Worm (Caenorhabditis elegans): ENCODE data around the gene C29F3.7.

The C29F3.7 gene

ce11 chrV:15354648-15355047 lies at the start of gene C29F3.7:
Gene C29F3.7, plus strand, starts transcription at chrV:15354901.
- TF ChIP-seq sem-4 (tag; optimal IDR thresholded peaks at IDR 0.05) (no peak), mab-5 (tag; optimal IDR thresholded peaks at IDR 0.05) (no peak), fos-1 (tag; optimal IDR thresholded peaks at IDR 0.05) (peak; percentile 97), gmeb-1 (tag; optimal IDR thresholded peaks at IDR 0.05) (peak; percentile 44), sma-9 (GFP tag; optimal IDR thresholded peaks at IDR 0.05) (peak; percentile 87), sma-9 (tag; optimal IDR thresholded peaks at IDR 0.05) (no peak), ceh-16 (tag; optimal IDR thresholded peaks at IDR 0.05) (no peak), unc-55 (GFP tag; optimal IDR thresholded peaks at IDR 0.05) (no peak)

ce11 chrV:15305502-15305901 lies 49.2 kb upstream of the C29F3.7 start, which contains the start of gene T26H8.5:
Gene T26H8.5, minus strand, starts transcription at chrV:15305602.
- TF ChIP-seq ztf-11 (tag; optimal IDR thresholded peaks at IDR 0.05) = no peak
- no peak for TF ChIP-seq blmp-1 (tag; optimal IDR thresholded peaks at IDR 0.05; ENCODE audit: insufficient read depth)
- TF ChIP-seq nhr-12 (tag; optimal IDR thresholded peaks at IDR 0.05) = no peak
- TF ChIP-seq peb-1 (tag; optimal IDR thresholded peaks at IDR 0.05) = no peak
- no peak for TF ChIP-seq egl-27 (tag; optimal IDR thresholded peaks at IDR 0.05)
- no peak for TF ChIP-seq zag-1 (tag; optimal IDR thresholded peaks at IDR 0.05)
- TF ChIP-seq aly-2 (tag; optimal IDR thresholded peaks at IDR 0.05) = no peak
- TF ChIP-seq nhr-237 (tag; optimal IDR thresholded peaks at IDR 0.05) = no peak
- no peak for TF ChIP-seq dmd-4 (tag; optimal IDR thresholded peaks at IDR 0.05)
- TF ChIP-seq ztf-1 (GFP tag; conservative IDR thresholded peaks at IDR 0.05) = no peak
- no peak for TF ChIP-seq nhr-21 (tag; optimal IDR thresholded peaks at IDR 0.05)
- TF ChIP-seq ceh-16 (tag; optimal IDR thresholded peaks at IDR 0.05) = no peak
- no peak for TF ChIP-seq lsy-2 (tag; optimal IDR thresholded peaks at IDR 0.05)
- TF ChIP-seq nhr-11 (tag; optimal IDR thresholded peaks at IDR 0.05) = no peak
- no peak for TF ChIP-seq F13H6.1 (tag; optimal IDR thresholded peaks at IDR 0.05)
- no peak for TF ChIP-seq ZK546.5 (tag; optimal IDR thresholded peaks at IDR 0.05)
- no peak for TF ChIP-seq nhr-6 (tag; optimal IDR thresholded peaks at IDR 0.05)
- no peak for TF ChIP-seq elt-1 (tag; optimal IDR thresholded peaks at IDR 0.05)
- TF ChIP-seq unc-39 (tag; optimal IDR thresholded peaks at IDR 0.05) = no peak
- no peak for TF ChIP-seq nhr-77 (tag; optimal IDR thresholded peaks at IDR 0.05)

- TF ChIP-seq ceh-16 (tag; optimal IDR thresholded peaks at IDR 0.05) (no peak), sma-9 (GFP tag; optimal IDR thresholded peaks at IDR 0.05) (no peak), sma-9 (tag; optimal IDR thresholded peaks at IDR 0.05) (no peak), nhr-12 (tag; optimal IDR thresholded peaks at IDR 0.05) (no peak), R02D3.7 (tag; optimal IDR thresholded peaks at IDR 0.05) (no peak), ztf-11 (tag; optimal IDR thresholded peaks at IDR 0.05) (no peak), nhr-237 (tag; optimal IDR thresholded peaks at IDR 0.05) (no peak)
Measured at ce11 chrV:15306745-15307144, 48.0 kb upstream of the C29F3.7 start, which contains the start of gene T26H8.4. Gene T26H8.4, minus strand, starts transcription at chrV:15306845.

ce11 chrV:15309011-15309410 lies 45.7 kb upstream of the C29F3.7 start, which contains the start of gene srz-10:
Gene srz-10, minus strand, starts transcription at chrV:15309098.
- TF ChIP-seq nhr-12 (tag; optimal IDR thresholded peaks at IDR 0.05) (no peak), nhr-237 (tag; optimal IDR thresholded peaks at IDR 0.05) (no peak), mdl-1 (tag; optimal IDR thresholded peaks at IDR 0.05) (no peak), nhr-21 (tag; optimal IDR thresholded peaks at IDR 0.05) (no peak), nhr-77 (tag; optimal IDR thresholded peaks at IDR 0.05) (no peak), mab-5 (tag; optimal IDR thresholded peaks at IDR 0.05) (no peak), R02D3.7 (tag; optimal IDR thresholded peaks at IDR 0.05) (no peak), ZK546.5 (tag; optimal IDR thresholded peaks at IDR 0.05) (no peak), ztf-1 (GFP tag; conservative IDR thresholded peaks at IDR 0.05) (no peak)

ce11 chrV:15310780-15311179 lies 43.9 kb upstream of the C29F3.7 start, which contains the start of gene irld-62:
Gene irld-62, plus strand, starts transcription at chrV:15311080.
- TF ChIP-seq F13H6.1 (tag; optimal IDR thresholded peaks at IDR 0.05) = no peak
- TF ChIP-seq elt-3 (tag; optimal IDR thresholded peaks at IDR 0.05) = no peak
- TF ChIP-seq nhr-11 (tag; optimal IDR thresholded peaks at IDR 0.05) = no peak
- no peak for TF ChIP-seq mab-5 (tag; optimal IDR thresholded peaks at IDR 0.05)
- TF ChIP-seq crh-2 (tag; optimal IDR thresholded peaks at IDR 0.05) = no peak
- TF ChIP-seq lin-11 (tag; optimal IDR thresholded peaks at IDR 0.05) = no peak
- no peak for TF ChIP-seq sem-4 (tag; optimal IDR thresholded peaks at IDR 0.05)
- TF ChIP-seq peb-1 (tag; optimal IDR thresholded peaks at IDR 0.05) = no peak
- no peak for TF ChIP-seq blmp-1 (tag; optimal IDR thresholded peaks at IDR 0.05; ENCODE audit: insufficient read depth)
- TF ChIP-seq nhr-6 (tag; optimal IDR thresholded peaks at IDR 0.05) = no peak
- no peak for TF ChIP-seq unc-62 (GFP tag; optimal IDR thresholded peaks at IDR 0.05)
- TF ChIP-seq ztf-4 (tag; optimal IDR thresholded peaks at IDR 0.05) = no peak
